Worm (Caenorhabditis elegans): ENCODE measurements around the gene F16H6.8.

DNA sequence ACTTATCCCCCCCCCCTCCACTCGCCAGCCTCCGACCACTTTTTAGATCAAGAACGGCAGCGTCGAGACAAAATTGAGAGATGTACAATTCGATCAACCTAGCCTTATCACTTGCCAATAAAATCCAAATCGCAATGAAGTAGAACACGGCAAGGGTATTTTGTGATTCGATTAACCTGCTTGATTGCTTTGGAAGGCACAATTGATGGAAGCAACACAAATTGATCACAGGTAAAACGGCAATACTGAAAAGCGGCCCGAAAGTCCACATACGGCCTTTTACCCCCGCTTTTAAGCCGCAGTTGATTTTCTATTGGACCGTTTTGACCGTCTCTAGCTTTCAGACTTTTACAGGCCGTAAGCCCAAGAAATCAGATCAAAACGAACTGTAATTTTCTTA is 27.7 kb downstream of the F16H6.8 start, which contains the start of gene clec-245:
- no peak for TF ChIP-seq F10E7.11 (tag; optimal IDR thresholded peaks at IDR 0.05)
- TF ChIP-seq dpl-1 (GFP tag; optimal IDR thresholded peaks at IDR 0.05): no peak
- TF ChIP-seq nfya-2 (GFP tag; IDR thresholded peaks at IDR 0.05): no peak
